Worm (Caenorhabditis elegans): ENCODE measurements around the gene col-114.

Gene col-114

ce11 chrIV:7253271-7253670, 6.8 kb upstream of the col-114 start:
- TF ChIP-seq unc-62 (GFP tag; optimal IDR thresholded peaks at IDR 0.05) (no peak), T26A5.8 (tag; optimal IDR thresholded peaks at IDR 0.05) (no peak), mxl-1 (tag; optimal IDR thresholded peaks at IDR 0.05) (no peak), aptf-3 (GFP tag; IDR thresholded peaks at IDR 0.05) (no peak), ceh-100 (GFP tag; IDR thresholded peaks at IDR 0.05) (0 out of 2 replicates have a peak, but pooled peaks have one; percentile 27), hmg-20 (GFP tag; IDR thresholded peaks at IDR 0.05) (no peak), ccch-3 (GFP tag; optimal IDR thresholded peaks at IDR 0.05) (no peak), F55B11.4 (tag; optimal IDR thresholded peaks at IDR 0.05; ENCODE audit: borderline replicate concordance, insufficient read depth) (no peak), mcd-1 (GFP tag; IDR thresholded peaks at IDR 0.05) (0 out of 2 replicates have a peak, but pooled peaks have one; percentile 14), rec-8 (tag; optimal IDR thresholded peaks at IDR 0.05) (no peak), aptf-2 (GFP tag; conservative IDR thresholded peaks at IDR 0.05) (no peak), pha-4 (tag; optimal IDR thresholded peaks at IDR 0.05) (no peak), madf-3 (GFP tag; IDR thresholded peaks at IDR 0.05) (no peak), Y56A3A.18 (GFP tag; IDR thresholded peaks at IDR 0.05) (no peak), F57A8.1 (GFP tag; optimal IDR thresholded peaks at IDR 0.05) (no peak), snpc-4 (GFP tag; optimal IDR thresholded peaks at IDR 0.05) (peak; percentile 85), snpc-4 (tag; optimal IDR thresholded peaks at IDR 0.05) (peak; percentile 87 to 95 (median 88)), zfh-2 (GFP tag; conservative IDR thresholded peaks at IDR 0.05) (no peak), attf-3 (GFP tag; conservative IDR thresholded peaks at IDR 0.05) (no peak), ztf-22 (GFP tag; optimal IDR thresholded peaks at IDR 0.05) (no peak), F33H1.4 (GFP tag; IDR thresholded peaks at IDR 0.05) (no peak), lag-1 (GFP tag; IDR thresholded peaks at IDR 0.05) (no peak), B0336.3 (GFP tag; IDR thresholded peaks at IDR 0.05) (peak; percentile 58; the same call in 1 of the 2 replicates), ceh-27 (GFP tag; optimal IDR thresholded peaks at IDR 0.05) (no peak), let-607 (tag; optimal IDR thresholded peaks at IDR 0.05) (no peak), nhr-120 (GFP tag; IDR thresholded peaks at IDR 0.05) (no peak), repo-1 (tag; optimal IDR thresholded peaks at IDR 0.05) (no peak), lsy-27 (tag; optimal IDR thresholded peaks at IDR 0.05; ENCODE audit: borderline replicate concordance, insufficient read depth) (no peak), ztf-18 (tag; optimal IDR thresholded peaks at IDR 0.05) (no peak), hlh-26 (GFP tag; conservative IDR thresholded peaks at IDR 0.05) (no peak), lin-26 (GFP tag; IDR thresholded peaks at IDR 0.05) (no peak), mes-4 (tag; optimal IDR thresholded peaks at IDR 0.05) (no peak), pbrm-1 (GFP tag; IDR thresholded peaks at IDR 0.05) (peak; percentile 73), madf-6 (GFP tag; IDR thresholded peaks at IDR 0.05) (peak; percentile 34; the same call in 1 of the 2 replicates), lin-35 (GFP tag; optimal IDR thresholded peaks at IDR 0.05) (no peak), efl-1 (GFP tag; optimal IDR thresholded peaks at IDR 0.05) (no peak), tbp1 (GFP tag; optimal IDR thresholded peaks at IDR 0.05) (peak; percentile 54), C17E4.6 (GFP tag; IDR thresholded peaks at IDR 0.05) (no peak), D2030.7 (GFP tag; IDR thresholded peaks at IDR 0.05) (0 out of 2 replicates have a peak, but pooled peaks have one; percentile 38), cebp-1 (GFP tag; IDR thresholded peaks at IDR 0.05) (no peak), cebp-1 (tag; optimal IDR thresholded peaks at IDR 0.05) (no peak), athp-1 (tag; optimal IDR thresholded peaks at IDR 0.05) (no peak), nhr-90 (tag; optimal IDR thresholded peaks at IDR 0.05) (no peak), attf-6 (GFP tag; IDR thresholded peaks at IDR 0.05) (peak; percentile 92), dpl-1 (GFP tag; optimal IDR thresholded peaks at IDR 0.05) (no peak), Y53G8AR.9 (GFP tag; conservative IDR thresholded peaks at IDR 0.05) (no peak), lin-54 (GFP tag; optimal IDR thresholded peaks at IDR 0.05) (no peak), Y67H2A.10 (GFP tag; conservative IDR thresholded peaks at IDR 0.05) (no peak), nfya-2 (GFP tag; IDR thresholded peaks at IDR 0.05) (no peak)

All from whole organism, young adult.